Fruit fly (Drosophila melanogaster): Measurements from ENCODE around the gene Ude.

Ude gene

DNA sequence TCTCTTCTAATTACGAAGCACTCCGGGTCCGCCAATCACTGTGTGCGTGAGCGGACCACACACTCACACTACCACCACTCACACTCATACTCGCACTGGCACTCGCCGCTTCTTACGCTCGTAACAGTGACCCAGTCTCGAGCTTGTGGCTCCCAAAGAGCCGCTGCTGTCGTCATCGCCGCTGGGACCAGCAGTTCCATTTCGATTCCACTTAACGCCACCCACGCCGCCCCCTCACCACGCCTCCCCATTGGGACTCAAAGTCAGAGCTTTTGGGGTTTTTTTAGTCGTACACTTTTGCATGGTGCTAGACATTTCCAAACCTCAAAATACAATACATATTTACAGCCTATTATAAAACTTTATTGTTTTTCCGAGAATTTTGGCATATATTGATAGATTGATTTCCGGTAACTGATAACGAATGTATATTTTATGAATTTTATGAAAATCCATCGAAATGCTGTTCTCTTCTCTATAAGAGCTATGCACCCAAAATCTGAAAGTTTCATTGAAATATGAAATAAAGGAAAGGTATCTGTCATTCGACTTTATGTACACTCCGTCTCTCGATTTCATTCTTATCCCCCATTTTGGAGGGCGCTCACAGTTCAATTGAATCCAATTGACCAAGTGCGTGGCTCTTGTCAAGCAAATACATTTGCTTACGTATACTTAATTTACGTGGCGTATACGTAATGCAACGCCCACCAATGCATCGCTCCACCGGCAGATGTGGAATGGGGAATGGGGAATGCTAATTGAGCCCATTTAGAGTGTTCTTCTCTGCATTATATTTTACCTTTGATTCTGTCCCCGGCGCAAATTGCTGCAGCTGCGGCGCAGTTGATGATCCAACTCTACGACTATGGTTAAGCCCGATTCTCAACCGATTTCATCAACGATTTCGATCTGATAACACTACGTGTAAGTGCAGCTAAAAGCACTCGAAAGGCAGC, 27.9 kb downstream of the Ude start, which contains the start of gene CG42331 (continued):
- peak; percentile 39 for TF ChIP-seq Antp (GFP tag; optimal IDR thresholded peaks at IDR 0.05)
- TF ChIP-seq gce (GFP tag; IDR thresholded peaks at IDR 0.05) = no peak
- TF ChIP-seq CG10366 (GFP tag; IDR thresholded peaks at IDR 0.05) = peak; percentile 46; the same call in 1 of the 2 replicates
- TF ChIP-seq D19B (GFP tag; optimal IDR thresholded peaks at IDR 0.05) = peak; percentile 61
- peak; percentile 54 for TF ChIP-seq gsb-n (tag; optimal IDR thresholded peaks at IDR 0.05)
- peak; percentile 54 for TF ChIP-seq HmgZ (tag; optimal IDR thresholded peaks at IDR 0.05)
- no peak for TF ChIP-seq stwl (tag; optimal IDR thresholded peaks at IDR 0.05)
- no peak for TF ChIP-seq fru (optimal IDR thresholded peaks at IDR 0.05)
- no peak for TF ChIP-seq CG6254 (GFP tag; optimal IDR thresholded peaks at IDR 0.05)
- TF ChIP-seq Myb (GFP tag; optimal IDR thresholded peaks at IDR 0.05) = peak; percentile 21
- TF ChIP-seq Asciz (GFP tag; optimal IDR thresholded peaks at IDR 0.05) = peak; percentile 63
- TF ChIP-seq emc (GFP tag; optimal IDR thresholded peaks at IDR 0.05) = peak; percentile 5
- no peak for TF ChIP-seq Tbp (GFP tag; optimal IDR thresholded peaks at IDR 0.05)
- peak; percentile 72 for TF ChIP-seq CG8281 (tag; optimal IDR thresholded peaks at IDR 0.05)
- TF ChIP-seq CG4617 (GFP tag; optimal IDR thresholded peaks at IDR 0.05; ENCODE audit: borderline replicate concordance) = no peak
- no peak for TF ChIP-seq CG1024 (GFP tag; IDR thresholded peaks at IDR 0.05)
- no peak for TF ChIP-seq bowl (GFP tag; IDR thresholded peaks at IDR 0.05)
- peak; percentile 54 for TF ChIP-seq CG10209 (GFP tag; optimal IDR thresholded peaks at IDR 0.05)
- no peak for TF ChIP-seq toy (GFP tag; IDR thresholded peaks at IDR 0.05)
- no peak for TF ChIP-seq CG12299 (tag; optimal IDR thresholded peaks at IDR 0.05)
- no peak for TF ChIP-seq CG17912 (GFP tag; optimal IDR thresholded peaks at IDR 0.05)
- no peak for TF ChIP-seq Hr39 (optimal IDR thresholded peaks at IDR 0.05)
- no peak for TF ChIP-seq CG1529 (GFP tag; optimal IDR thresholded peaks at IDR 0.05)
- TF ChIP-seq CG16779 (GFP tag; IDR thresholded peaks at IDR 0.05) = no peak
- TF ChIP-seq CG11504 (tag; optimal IDR thresholded peaks at IDR 0.05) = peak; percentile 77
- TF ChIP-seq CG3847 (GFP tag; IDR thresholded peaks at IDR 0.05) = peak; percentile 27; the same call in 1 of the 2 replicates
- no peak for TF ChIP-seq CG3726 (GFP tag; IDR thresholded peaks at IDR 0.05)
- no peak for TF ChIP-seq usp (GFP tag; optimal IDR thresholded peaks at IDR 0.05)
- TF ChIP-seq mam (GFP tag; optimal IDR thresholded peaks at IDR 0.05) = peak; percentile 48
- peak; percentile 28 for TF ChIP-seq zfh2 (GFP tag; optimal IDR thresholded peaks at IDR 0.05)
- no peak for TF ChIP-seq CG3995 (GFP tag; optimal IDR thresholded peaks at IDR 0.05)
- no peak for TF ChIP-seq Dref (GFP tag; IDR thresholded peaks at IDR 0.05)
- TF ChIP-seq Jarid2 (GFP tag; optimal IDR thresholded peaks at IDR 0.05) = no peak
- TF ChIP-seq Oli (tag; optimal IDR thresholded peaks at IDR 0.05) = peak; percentile 74
- peak; percentile 42 for TF ChIP-seq tap (tag; optimal IDR thresholded peaks at IDR 0.05)
- no peak for TF ChIP-seq Spps (tag; optimal IDR thresholded peaks at IDR 0.05)
- no peak for TF ChIP-seq Atf3 (GFP tag; optimal IDR thresholded peaks at IDR 0.05)
- TF ChIP-seq caup (GFP tag; optimal IDR thresholded peaks at IDR 0.05; ENCODE audit: severe bottlenecking) = peak; percentile 27
- no peak for TF ChIP-seq Mrtf (GFP tag; IDR thresholded peaks at IDR 0.05)
- TF ChIP-seq unpg (GFP tag; optimal IDR thresholded peaks at IDR 0.05) = peak; percentile 70
- TF ChIP-seq CG15514 (GFP tag; optimal IDR thresholded peaks at IDR 0.05) = peak; percentile 33
- no peak for TF ChIP-seq Lpt (GFP tag; optimal IDR thresholded peaks at IDR 0.05)
- peak; percentile 38 for TF ChIP-seq CG6813 (GFP tag; optimal IDR thresholded peaks at IDR 0.05)
- TF ChIP-seq CG12659 (GFP tag; optimal IDR thresholded peaks at IDR 0.05) = peak; percentile 63
- peak; percentile 17 for TF ChIP-seq CG18764 (GFP tag; optimal IDR thresholded peaks at IDR 0.05)
- TF ChIP-seq CG31224 (GFP tag; IDR thresholded peaks at IDR 0.05) = no peak
- TF ChIP-seq Rfx (GFP tag; IDR thresholded peaks at IDR 0.05) = peak; percentile 53; the same call in 1 of the 2 replicates
- no peak for TF ChIP-seq CG8089 (GFP tag; optimal IDR thresholded peaks at IDR 0.05)
- TF ChIP-seq Ravus (GFP tag; IDR thresholded peaks at IDR 0.05) = no peak; the same call in 1 of the 2 replicates
- no peak for TF ChIP-seq Dip2 (GFP tag; IDR thresholded peaks at IDR 0.05)

All from whole organism, embryonic.